Worm (Caenorhabditis elegans) whole organism, late embryonic: ENCODE measurements around the gene srh-44.

ENCODE experiments used
- C08G9.2 ChIP-seq: sonication (generic microtip); optimal IDR thresholded peaks from 2 replicates; lab custom pipeline; 2016; ENCODE audit warnings: mild to moderate bottlenecking, missing genetic modification characterization, moderate library complexity, missing compliant biosample characterization
- C38D4.7 ChIP-seq: fragments of 200-800 bp; sonication (Bioruptor generic); optimal IDR thresholded peaks from 2 replicates; lab custom pipeline; 2018; ENCODE audit warnings: mild to moderate bottlenecking, missing genetic modification characterization, moderate library complexity, missing compliant biosample characterization
- F13H6.1 ChIP-seq: sonication (generic microtip); optimal IDR thresholded peaks from 2 replicates; lab custom pipeline; 2016; ENCODE audit warnings: missing genetic modification characterization, missing compliant biosample characterization
- K02D7.2 ChIP-seq: sonication (generic microtip); optimal IDR thresholded peaks from 2 replicates; lab custom pipeline; 2017; ENCODE audit warnings: mild to moderate bottlenecking, missing genetic modification characterization, missing compliant biosample characterization
- T23F11.4 ChIP-seq: fragments of 200-800 bp; sonication (Bioruptor generic); optimal IDR thresholded peaks from 2 replicates; lab custom pipeline; 2018; ENCODE audit warnings: mild to moderate bottlenecking, missing genetic modification characterization, missing compliant biosample characterization
- ahr-1 ChIP-seq: sonication (generic microtip); optimal IDR thresholded peaks from 2 replicates; lab custom pipeline; 2016; ENCODE audit warnings: missing genetic modification characterization, missing compliant biosample characterization
- ama-1 ChIP-seq: fragments of 150-350 bp; optimal IDR thresholded peaks from 2 replicates; lab custom pipeline; 2014
- ceh-14 ChIP-seq: sonication (generic microtip); optimal IDR thresholded peaks from 2 replicates; lab custom pipeline; 2016; ENCODE audit warnings: missing genotype, missing genetic modification characterization, missing compliant biosample characterization
- ceh-18 ChIP-seq: sonication (generic microtip); optimal IDR thresholded peaks from 2 replicates; lab custom pipeline; 2016; ENCODE audit warnings: missing genetic modification characterization, missing compliant biosample characterization
- ceh-19 ChIP-seq: fragments of 200-800 bp; sonication (Bioruptor generic); optimal IDR thresholded peaks from 2 replicates; lab custom pipeline; 2018; ENCODE audit warnings: mild to moderate bottlenecking, missing genetic modification characterization, missing compliant biosample characterization
- ceh-2 ChIP-seq: sonication (generic microtip); optimal IDR thresholded peaks from 2 replicates; lab custom pipeline; 2016; ENCODE audit warnings: missing genotype, missing genetic modification characterization, missing compliant biosample characterization
- ceh-31 ChIP-seq: sonication (generic microtip); optimal IDR thresholded peaks from 2 replicates; lab custom pipeline; 2016; ENCODE audit warnings: missing genetic modification characterization, missing compliant biosample characterization
- ceh-34 ChIP-seq: sonication (generic microtip); optimal IDR thresholded peaks from 2 replicates; lab custom pipeline; 2016; ENCODE audit warnings: mild to moderate bottlenecking, missing genetic modification characterization, missing compliant biosample characterization
- ceh-48 ChIP-seq: sonication (generic microtip); optimal IDR thresholded peaks from 2 replicates; lab custom pipeline; 2016; ENCODE audit warnings: missing genetic modification characterization, inconsistent platforms, missing compliant biosample characterization
- ceh-6 ChIP-seq: fragments of 200-800 bp; sonication (Bioruptor generic); optimal IDR thresholded peaks from 2 replicates; lab custom pipeline; 2018; ENCODE audit warnings: mild to moderate bottlenecking, missing genetic modification characterization, missing compliant biosample characterization
- dmd-4 ChIP-seq: sonication (generic microtip); optimal IDR thresholded peaks from 2 replicates; lab custom pipeline; 2016; ENCODE audit warnings: borderline replicate concordance, missing genetic modification characterization, missing compliant biosample characterization
- dve-1 ChIP-seq: sonication (generic microtip); optimal IDR thresholded peaks from 2 replicates; lab custom pipeline; 2017; ENCODE audit warnings: antibody characterized with exemption, mild to moderate bottlenecking, missing genetic modification characterization, missing compliant biosample characterization
- eyg-1 ChIP-seq: sonication (generic microtip); optimal IDR thresholded peaks from 2 replicates; lab custom pipeline; 2016; ENCODE audit warnings: missing genotype, missing genetic modification characterization, missing compliant biosample characterization
- fkh-6 ChIP-seq: sonication (generic microtip); optimal IDR thresholded peaks from 2 replicates; lab custom pipeline; 2016; ENCODE audit warnings: missing genetic modification characterization, missing compliant biosample characterization
- hlh-15 ChIP-seq: sonication (generic microtip); optimal IDR thresholded peaks from 2 replicates; lab custom pipeline; 2016; ENCODE audit warnings: missing genetic modification characterization, missing compliant biosample characterization
- hlh-30 ChIP-seq: sonication (generic microtip); optimal IDR thresholded peaks from 2 replicates; lab custom pipeline; 2017; ENCODE audit warnings: antibody characterized with exemption, missing genetic modification characterization, missing compliant biosample characterization; ENCODE audit not compliant: insufficient read depth
- madf-2 ChIP-seq: sonication (generic microtip); optimal IDR thresholded peaks from 2 replicates; lab custom pipeline; 2017; ENCODE audit warnings: missing genetic modification characterization, missing compliant biosample characterization
- nfya-1 ChIP-seq: sonication (generic microtip); optimal IDR thresholded peaks from 2 replicates; lab custom pipeline; 2017; ENCODE audit warnings: missing genetic modification characterization, mild to moderate bottlenecking, missing compliant biosample characterization, antibody characterized with exemption, moderate library complexity
- nhr-11 ChIP-seq: fragments of 150-350 bp; optimal IDR thresholded peaks from 2 replicates; lab custom pipeline; 2014; ENCODE audit warnings: missing biosample characterization, missing genetic modification characterization
- nhr-232 ChIP-seq: sonication (generic microtip); optimal IDR thresholded peaks from 2 replicates; lab custom pipeline; 2016; ENCODE audit warnings: missing genetic modification characterization, missing compliant biosample characterization
- pat-9 ChIP-seq: fragments of 200-800 bp; sonication (Bioruptor generic); optimal IDR thresholded peaks from 2 replicates; lab custom pipeline; 2018; ENCODE audit warnings: mild to moderate bottlenecking, missing genetic modification characterization, moderate library complexity, missing compliant biosample characterization
- pax-1 ChIP-seq: fragments of 150-350 bp; optimal IDR thresholded peaks from 2 replicates; lab custom pipeline; 2014; ENCODE audit warnings: missing biosample characterization, missing genetic modification characterization
- pha-4 ChIP-seq: fragments of 150-350 bp; optimal IDR thresholded peaks from 2 replicates; lab custom pipeline; 2018; ENCODE audit warnings: missing biosample characterization, missing genetic modification reagents, missing genetic modification characterization
- pros-1 ChIP-seq: fragments of 150-350 bp; optimal IDR thresholded peaks from 2 replicates; lab custom pipeline; 2014; ENCODE audit warnings: missing biosample characterization, missing genetic modification reagents, missing genetic modification characterization
- ref-2 ChIP-seq: sonication (generic microtip); optimal IDR thresholded peaks from 2 replicates; lab custom pipeline; 2016; ENCODE audit warnings: missing genetic modification characterization, missing compliant biosample characterization
- rnt-1 ChIP-seq: sonication (generic microtip); optimal IDR thresholded peaks from 2 replicates; lab custom pipeline; 2016; ENCODE audit warnings: missing genetic modification characterization, missing compliant biosample characterization
- syd-9 ChIP-seq: sonication (generic microtip); optimal IDR thresholded peaks from 2 replicates; lab custom pipeline; 2016; ENCODE audit warnings: mild to moderate bottlenecking, missing genetic modification characterization, moderate library complexity, missing compliant biosample characterization
- tbx-2 ChIP-seq: sonication (generic microtip); optimal IDR thresholded peaks from 2 replicates; lab custom pipeline; 2016; ENCODE audit warnings: missing genetic modification characterization, missing compliant biosample characterization
- tbx-7 ChIP-seq: sonication (generic microtip); optimal IDR thresholded peaks from 2 replicates; lab custom pipeline; 2016; ENCODE audit warnings: missing genotype, missing genetic modification characterization, missing compliant biosample characterization
- unc-3 ChIP-seq, 2 experiments: fragments of 200-800 bp in 1 of 2; sonication (Bioruptor generic) in 1 of 2; sonication (generic microtip) in 1 of 2; conservative IDR thresholded peaks in 1 of 2; optimal IDR thresholded peaks in 1 of 2; 2 replicates each; pipeline versions ENCODE4 v1.3.6 to Lab custom; 2016 to 2022; ENCODE audit warnings: missing compliant biosample characterization in 2 of 2, missing genetic modification characterization in 2 of 2, missing genetic modification reagents in 1 of 2
- unc-55 ChIP-seq: sonication (generic microtip); optimal IDR thresholded peaks from 2 replicates; lab custom pipeline; 2017; ENCODE audit warnings: missing biosample characterization, missing genetic modification reagents, missing genetic modification characterization
- unc-86 ChIP-seq: sonication (generic microtip); optimal IDR thresholded peaks from 2 replicates; lab custom pipeline; 2016; ENCODE audit warnings: missing genetic modification characterization, missing compliant biosample characterization

The srh-44 gene

ce11 chrII:11537115-11537514, 22.2 kb downstream of the srh-44 start:
- no peak for TF ChIP-seq ahr-1
- no peak for TF ChIP-seq hlh-15 (tag; lab: Kevin White, UChicago)
- TF ChIP-seq madf-2: no peak
- TF ChIP-seq ceh-19 (GFP tag; lab: Kevin White, UChicago): peak; percentile 58
- no peak for TF ChIP-seq unc-86
- TF ChIP-seq dve-1 (tag; lab: Kevin White, UChicago): no peak
- TF ChIP-seq ceh-48: peak; percentile 22
- peak; percentile 78 for TF ChIP-seq ceh-34 (tag; lab: Kevin White, UChicago)
- peak; percentile 17 for TF ChIP-seq ceh-6 (GFP tag; lab: Kevin White, UChicago)
- TF ChIP-seq C08G9.2 (tag; lab: Kevin White, UChicago): peak; percentile 33
- TF ChIP-seq ceh-14 (tag; lab: Kevin White, UChicago): peak; percentile 16
- peak; percentile 13 for TF ChIP-seq tbx-2 (tag; lab: Kevin White, UChicago)
- TF ChIP-seq ceh-2: peak; percentile 31
- no peak for TF ChIP-seq nhr-232 (tag; lab: Kevin White, UChicago)
- peak; percentile 66 for TF ChIP-seq ceh-31 (tag; lab: Kevin White, UChicago)
- TF ChIP-seq pha-4 (tag; lab: Kevin White, UChicago): no peak
- TF ChIP-seq ref-2 (tag; lab: Kevin White, UChicago): peak; percentile 52
- peak; percentile 32 for TF ChIP-seq syd-9 (tag; lab: Kevin White, UChicago)
- no peak for TF ChIP-seq fkh-6
- TF ChIP-seq pax-1 (tag; lab: Kevin White, UChicago): peak; percentile 28
- TF ChIP-seq dmd-4 (tag; lab: Kevin White, UChicago): peak; percentile 41
- peak; percentile 49 for TF ChIP-seq rnt-1 (tag; lab: Kevin White, UChicago)
- peak; percentile 80 for TF ChIP-seq hlh-30 (tag; lab: Kevin White, UChicago)
- TF ChIP-seq T23F11.4 (GFP tag; lab: Kevin White, UChicago): peak; percentile 5
- no peak for TF ChIP-seq tbx-7 (tag; lab: Kevin White, UChicago)
- TF ChIP-seq eyg-1 (tag; lab: Kevin White, UChicago): peak; percentile 60
- peak; percentile 45 for TF ChIP-seq nfya-1 (tag; lab: Kevin White, UChicago)

ce11 chrII:11537606-11538016, 22.7 kb downstream of the srh-44 start:
- TF ChIP-seq ceh-18 (tag; lab: Kevin White, UChicago): no peak
- TF ChIP-seq C38D4.7: no peak
- TF ChIP-seq ama-1 (lab: Kevin White, UChicago): peak; percentile 96
- TF ChIP-seq, all 69 proteins: peak for 1

- TF ChIP-seq ceh-19 (GFP tag; lab: Kevin White, UChicago) (no peak), unc-55 (GFP tag; lab: Kevin White, UChicago) (no peak), nhr-11 (tag; lab: Kevin White, UChicago) (no peak), F13H6.1 (tag; lab: Kevin White, UChicago) (no peak), ceh-2 (no peak), eyg-1 (tag; lab: Kevin White, UChicago) (no peak), pat-9 (tag; lab: Kevin White, UChicago) (no peak), T23F11.4 (GFP tag; lab: Kevin White, UChicago) (no peak), ceh-48 (no peak), pros-1 (tag; lab: Kevin White, UChicago) (no peak), unc-86 (no peak), ceh-34 (tag; lab: Kevin White, UChicago) (no peak), K02D7.2 (tag; lab: Kevin White, UChicago) (no peak), tbx-7 (tag; lab: Kevin White, UChicago) (no peak), ref-2 (tag; lab: Kevin White, UChicago) (no peak)
- TF ChIP-seq, all 69 proteins: peak for 0
Measured at ce11 chrII:11538741-11539140, 23.9 kb downstream of the srh-44 start, which contains the start of gene Y62F5A.9. TSS of gene Y62F5A.9 (minus strand) at chrII:11538841.

ce11 chrII:11542385-11542784, 27.5 kb downstream of the srh-44 start, which contains the start of gene gtf-2E2:
TSS of gene gtf-2E2 (minus strand) at chrII:11542495.
- TF ChIP-seq ama-1 (lab: Kevin White, UChicago): no peak
- peak; percentile 3 for TF ChIP-seq nfya-1 (tag; lab: Kevin White, UChicago)
- TF ChIP-seq ceh-31 (tag; lab: Kevin White, UChicago): peak; percentile 55
- no peak for TF ChIP-seq unc-3 (GFP tag; conservative IDR thresholded peaks at IDR 0.05; lab: Robert Waterston, UW)
- no peak for TF ChIP-seq unc-3 (tag; optimal IDR thresholded peaks at IDR 0.05; lab: Kevin White, UChicago)
- TF ChIP-seq ceh-48: peak; percentile 53
- TF ChIP-seq fkh-6: no peak
- peak; percentile 56 for TF ChIP-seq C08G9.2 (tag; lab: Kevin White, UChicago)
- peak; percentile 25 for TF ChIP-seq tbx-2 (tag; lab: Kevin White, UChicago)
